Fruit fly (Drosophila melanogaster) whole organism, embryonic: ENCODE measurements around the gene CG16964.

Experiments
- B-H2 ChIP-seq: fragments of 200-800 bp; sonication (Bioruptor generic); optimal IDR thresholded peaks from 2 replicates; lab custom pipeline; 2018; ENCODE audit warnings: missing biosample characterization, mild to moderate bottlenecking, missing genetic modification characterization
- Blimp-1 ChIP-seq: fragments of 200-800 bp; sonication (Bioruptor generic); optimal IDR thresholded peaks from 3 replicates; lab custom pipeline; 2018; ENCODE audit warnings: missing biosample characterization, missing genetic modification characterization, mild to moderate bottlenecking, moderate library complexity, missing genetic modification reagents
- CG11696 ChIP-seq: fragments of 200-800 bp; sonication (Bioruptor generic); IDR thresholded peaks from 2 replicates; pipeline ENCODE4 v1.3.6; 2022; ENCODE audit warnings: missing biosample characterization, missing genetic modification characterization
- CG12942 ChIP-seq: fragments of 200-800 bp; sonication (Bioruptor generic); optimal IDR thresholded peaks from 3 replicates; lab custom pipeline; 2016; ENCODE audit warnings: missing biosample characterization, missing genetic modification characterization
- CG15011 ChIP-seq: fragments of 200-800 bp; sonication (Bioruptor generic); optimal IDR thresholded peaks from 3 replicates; lab custom pipeline; 2018; ENCODE audit warnings: missing biosample characterization, mild to moderate bottlenecking, missing genetic modification characterization
- CG15269 ChIP-seq: fragments of 200-800 bp; sonication (Bioruptor generic); optimal IDR thresholded peaks from 2 replicates; lab custom pipeline; 2018; ENCODE audit warnings: missing biosample characterization, mild to moderate bottlenecking, missing genetic modification characterization, moderate library complexity
- CG17361 ChIP-seq: fragments of 200-800 bp; sonication (Bioruptor generic); IDR thresholded peaks from 3 replicates; pipeline ENCODE4 v1.3.6; 2022; ENCODE audit warnings: missing biosample characterization, missing genetic modification characterization
- Dip3 ChIP-seq: fragments of 200-800 bp; sonication (Bioruptor generic); optimal IDR thresholded peaks from 3 replicates; lab custom pipeline; 2016; ENCODE audit warnings: missing biosample characterization, missing genetic modification characterization
- Gug ChIP-seq: fragments of 200-800 bp; sonication (Bioruptor generic); IDR thresholded peaks from 4 replicates; pipeline ENCODE4 v1.3.6; 2022; ENCODE audit warnings: missing biosample characterization, missing genetic modification characterization
- Max ChIP-seq: fragments of 200-800 bp; sonication (Bioruptor generic); optimal IDR thresholded peaks from 2 replicates; lab custom pipeline; 2016; ENCODE audit warnings: missing biosample characterization, mild to moderate bottlenecking, missing genetic modification characterization
- Six4 ChIP-seq: fragments of 200-800 bp; sonication (Bioruptor generic); optimal IDR thresholded peaks from 2 replicates; lab custom pipeline; 2016; ENCODE audit warnings: missing biosample characterization, missing genetic modification characterization
- Trl ChIP-seq, 3 experiments: fragments of >200 bp in 2 of 3; fragments of 200-800 bp in 1 of 3; sonication (Bioruptor generic) in 1 of 3; optimal IDR thresholded peaks; 2 replicates in 1 of 3; 3 replicates in 2 of 3; lab custom pipeline; 2016 to 2017; ENCODE audit warnings: missing biosample characterization in 1 of 3, missing genetic modification characterization in 1 of 3
- salm ChIP-seq: fragments of 200-800 bp; sonication (Bioruptor generic); optimal IDR thresholded peaks from 2 replicates; lab custom pipeline; 2018; ENCODE audit warnings: missing biosample characterization, mild to moderate bottlenecking, missing genetic modification characterization
- schlank ChIP-seq: fragments of 200-800 bp; sonication (Bioruptor generic); optimal IDR thresholded peaks from 2 replicates; lab custom pipeline; 2018; ENCODE audit warnings: missing biosample characterization, mild to moderate bottlenecking, missing genetic modification characterization

- TF ChIP-seq salm (no peak), Blimp-1 (GFP tag; lab: Kevin White, UChicago) (peak; percentile 36), schlank (tag; lab: Kevin White, UChicago) (no peak), CG12942 (GFP tag; lab: Kevin White, UChicago) (no peak), Gug (GFP tag; lab: Robert Waterston, UW) (no peak), Max (GFP tag; lab: Kevin White, UChicago) (peak; percentile 6), B-H2 (GFP tag; lab: Kevin White, UChicago) (no peak), CG15011 (GFP tag; lab: Kevin White, UChicago) (no peak), Six4 (no peak), Dip3 (GFP tag; lab: Kevin White, UChicago) (no peak), CG17361 (0 out of 3 replicates have a peak, but pooled peaks have one; percentile 23), Trl (optimal IDR thresholded peaks at IDR 0.05; lab: Kevin White, UChicago) (no peak), Trl (GFP tag; optimal IDR thresholded peaks at IDR 0.05; lab: Kevin White, UChicago) (peak; percentile 22), CG11696 (GFP tag; lab: Robert Waterston, UW) (peak; percentile 54), CG15269 (tag; lab: Kevin White, UChicago) (peak; percentile 35)
Observed at dm6 chr2L:11949917-11950316, 2.2 kb downstream of the CG16964 start.
